Worm (Caenorhabditis elegans) whole organism, L4 larva: ENCODE measurements around the gene C08E3.1.

Source experiments
- R02D3.7 ChIP-seq: fragments of 150-350 bp; sonication (generic microtip); optimal IDR thresholded peaks from 3 replicates; lab custom pipeline; 2014; ENCODE audit warnings: missing biosample characterization, missing genetic modification characterization
- ceh-82 ChIP-seq: sonication (generic microtip); optimal IDR thresholded peaks from 2 replicates; lab custom pipeline; 2017; ENCODE audit warnings: missing biosample characterization, missing genetic modification characterization
- gei-8 ChIP-seq: fragments of 200-800 bp; sonication (Bioruptor generic); optimal IDR thresholded peaks from 2 replicates; lab custom pipeline; 2018; ENCODE audit warnings: mild to moderate bottlenecking, missing genetic modification characterization, missing compliant biosample characterization
- hmg-1.1 ChIP-seq: fragments of 200-800 bp; sonication (Bioruptor generic); IDR thresholded peaks from 2 replicates; pipeline ENCODE4 v1.3.6; 2022; ENCODE audit warnings: missing genetic modification reagents, missing genetic modification characterization, missing compliant biosample characterization
- lin-39 ChIP-seq: fragments of 150-350 bp; optimal IDR thresholded peaks from 2 replicates; lab custom pipeline; 2014; ENCODE audit warnings: missing biosample characterization, missing genetic modification reagents, missing genetic modification characterization
- mdl-1 ChIP-seq, 2 experiments: fragments of 150-350 bp in 1 of 2; sonication (generic microtip) in 1 of 2; optimal IDR thresholded peaks; 2 replicates each; lab custom pipeline; 2014 to 2017; ENCODE audit warnings: missing biosample characterization in 2 of 2, missing genetic modification characterization in 2 of 2
- nhr-11 ChIP-seq: fragments of 150-350 bp; optimal IDR thresholded peaks from 2 replicates; lab custom pipeline; 2014; ENCODE audit warnings: missing biosample characterization, missing genetic modification characterization
- nhr-25 ChIP-seq: sonication (generic microtip); optimal IDR thresholded peaks from 2 replicates; lab custom pipeline; 2017; ENCODE audit warnings: missing genetic modification characterization, mild to moderate bottlenecking, missing compliant biosample characterization, antibody characterized with exemption, moderate library complexity, borderline replicate concordance; ENCODE audit not compliant: insufficient read depth
- saeg-2 ChIP-seq: fragments of 200-800 bp; sonication (Bioruptor generic); IDR thresholded peaks from 2 replicates; pipeline ENCODE4 v1.3.6; 2022; ENCODE audit warnings: missing genetic modification reagents, missing genetic modification characterization, missing compliant biosample characterization
- unc-62 ChIP-seq, 3 experiments: fragments of 150-350 bp in 1 of 3; sonication (generic microtip); optimal IDR thresholded peaks in 2 of 3; peaks in 1 of 3; 1 replicate in 1 of 3; 2 replicates in 2 of 3; lab custom pipeline; 2014 to 2017; ENCODE audit warnings: missing biosample characterization in 3 of 3, missing genetic modification characterization in 3 of 3, missing genetic modification reagents in 3 of 3, missing genotype in 1 of 3
- zfp-2 ChIP-seq: sonication (generic microtip); optimal IDR thresholded peaks from 2 replicates; lab custom pipeline; 2016; ENCODE audit warnings: mild to moderate bottlenecking, missing genetic modification characterization, missing compliant biosample characterization

DNA sequence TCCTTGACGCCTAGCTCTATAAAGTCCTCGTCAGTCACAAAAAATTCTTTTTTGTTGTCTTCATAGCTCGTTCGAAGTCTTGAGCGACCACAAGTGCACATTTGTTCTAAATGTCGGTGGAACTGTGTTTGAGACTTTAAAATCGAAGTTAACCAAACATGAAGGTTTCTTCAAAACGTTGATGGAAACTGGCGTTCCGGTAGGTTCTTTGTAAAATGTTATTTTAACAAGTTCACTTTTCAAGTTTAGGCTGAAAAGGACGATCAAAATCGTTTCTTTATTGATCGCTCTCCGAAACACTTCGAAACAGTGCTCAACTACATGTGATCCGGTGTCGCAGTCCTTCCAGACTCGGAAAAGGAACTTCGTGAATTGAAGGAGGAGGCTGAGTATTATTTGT is 9.0 kb upstream of the C08E3.1 start, which contains the start of gene fbxa-160:
- TF ChIP-seq ceh-82 (tag; lab: Kevin White, UChicago) (no peak), nhr-11 (tag; lab: Kevin White, UChicago) (no peak), nhr-25 (tag; lab: Kevin White, UChicago) (no peak), R02D3.7 (tag; lab: Kevin White, UChicago) (no peak), lin-39 (tag; lab: Kevin White, UChicago) (no peak), zfp-2 (tag; lab: Kevin White, UChicago) (no peak), unc-62 (GFP tag; optimal IDR thresholded peaks at IDR 0.05 in 1 of 2; lab: Kevin White, UChicago) (no peak), unc-62 (tag; optimal IDR thresholded peaks at IDR 0.05; lab: Kevin White, UChicago) (no peak), hmg-1.1 (GFP tag; lab: Robert Waterston, UW) (no peak), saeg-2 (GFP tag; lab: Robert Waterston, UW) (no peak), mdl-1 (tag; optimal IDR thresholded peaks at IDR 0.05; lab: Kevin White, UChicago) (no peak), gei-8 (GFP tag; lab: Kevin White, UChicago) (no peak)
